Fruit fly (Drosophila melanogaster): ENCODE results near the gene CG13284.

CG13284 gene

DNA sequence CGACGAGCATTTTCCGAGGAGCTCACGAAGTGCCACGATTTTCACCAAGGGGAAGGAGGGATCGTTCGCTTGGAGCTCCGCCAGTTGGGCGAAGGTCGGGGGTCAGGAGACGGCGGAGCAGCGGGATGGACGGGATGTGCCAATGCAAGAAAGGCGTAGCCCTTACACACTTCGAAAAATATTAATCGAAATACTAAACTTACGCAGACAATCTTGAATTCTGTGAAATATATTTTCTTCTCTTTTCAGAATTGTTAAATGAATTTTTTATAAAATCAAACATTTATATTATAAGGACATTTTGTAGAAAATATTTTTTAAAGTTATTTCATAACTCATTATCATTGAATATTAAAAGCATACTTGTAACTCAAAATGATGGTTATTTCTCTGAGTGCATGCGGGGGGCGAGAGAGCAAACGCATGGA, 20.4 kb upstream of the CG13284 start:
- TF ChIP-seq CTCF (optimal IDR thresholded peaks at IDR 0.05) = no peak
- TF ChIP-seq CG8478 (optimal IDR thresholded peaks at IDR 0.05) = no peak

dm6 chr2L:16862526-16862925, 14.0 kb upstream of the CG13284 start:
- TF ChIP-seq CTCF (optimal IDR thresholded peaks at IDR 0.05) (no peak), CG8478 (optimal IDR thresholded peaks at IDR 0.05) (no peak)

- TF ChIP-seq CTCF (optimal IDR thresholded peaks at IDR 0.05) = no peak
- no peak for TF ChIP-seq CG8478 (optimal IDR thresholded peaks at IDR 0.05)
Measured at dm6 chr2L:16861126-16861525, 12.6 kb upstream of the CG13284 start, which contains the start of gene CG6012. TSS of gene CG6012 (minus strand) at chr2L:16861489.

DNA sequence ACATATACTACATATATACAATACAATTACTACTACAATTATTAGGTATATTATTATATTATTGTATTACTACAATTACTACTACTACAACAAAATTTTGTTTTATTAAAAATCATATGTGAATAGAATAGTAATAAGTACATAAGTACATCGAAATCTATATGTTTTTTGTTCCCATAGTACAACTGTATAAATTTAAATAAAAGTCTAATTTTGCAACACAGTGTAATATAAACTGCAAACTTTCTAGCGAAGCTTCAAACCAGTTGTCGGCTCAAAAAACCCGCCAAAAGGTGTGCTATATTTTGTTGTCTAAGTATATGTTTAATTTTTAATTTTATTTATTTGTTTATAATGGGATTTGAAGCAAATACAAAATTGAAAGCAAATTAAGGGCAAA, 11.1 kb upstream of the CG13284 start:
- TF ChIP-seq CTCF (optimal IDR thresholded peaks at IDR 0.05) (no peak), CG8478 (optimal IDR thresholded peaks at IDR 0.05) (no peak)

- TF ChIP-seq CG8478 (optimal IDR thresholded peaks at IDR 0.05) (no peak), CTCF (optimal IDR thresholded peaks at IDR 0.05) (no peak)
Measured at dm6 chr2L:16859103-16859502, 10.6 kb upstream of the CG13284 start.

DNA sequence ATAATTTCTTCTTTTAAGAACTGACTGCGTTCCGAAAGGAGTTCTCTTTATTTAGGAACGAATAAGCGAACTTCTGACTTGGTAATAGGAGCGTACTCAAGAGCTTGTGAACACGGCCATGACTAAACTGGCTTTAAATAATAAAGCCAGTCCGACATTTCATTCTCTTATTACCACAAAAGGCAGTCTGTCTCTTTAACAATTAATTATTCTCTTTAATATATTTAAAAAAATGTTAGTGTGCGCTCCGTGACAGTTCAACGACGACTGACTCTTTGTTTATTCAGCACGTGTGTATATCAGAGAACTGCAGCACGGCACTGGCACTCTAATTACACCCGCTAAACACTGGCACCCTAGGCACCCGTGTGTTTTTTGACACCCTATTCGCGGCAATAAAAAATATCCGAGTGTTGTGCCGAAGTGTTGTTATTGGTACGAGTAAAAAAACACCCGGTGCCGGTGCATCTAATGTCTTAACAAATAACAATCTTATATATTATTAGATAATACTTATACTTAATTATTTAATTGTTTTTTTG, 10.0 kb upstream of the CG13284 start, which contains the start of gene CG31809:
CG31809 (minus strand) TSS at position 249 of the 542 bp plus-strand sequence.
- TF ChIP-seq CG8478 (optimal IDR thresholded peaks at IDR 0.05) = no peak
- no peak for TF ChIP-seq CTCF (optimal IDR thresholded peaks at IDR 0.05)

DNA sequence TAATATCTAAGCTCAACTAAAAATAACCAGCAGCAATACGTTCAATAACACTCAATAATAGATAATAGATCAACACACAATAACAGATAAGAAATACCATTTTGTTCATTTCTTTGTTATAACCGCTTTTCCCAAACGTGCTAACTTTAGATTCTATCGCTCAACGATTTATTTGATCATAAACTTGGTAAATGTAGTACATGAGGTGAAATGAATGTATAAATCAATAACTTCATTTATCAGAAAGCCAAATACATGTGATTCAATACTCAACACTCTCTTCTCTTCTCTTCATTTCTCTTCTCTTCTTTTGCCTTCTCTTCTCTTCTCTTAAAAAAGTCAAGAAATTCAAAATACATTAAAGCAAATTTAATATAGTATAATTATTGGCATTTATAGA, 9.1 kb upstream of the CG13284 start:
- TF ChIP-seq CG8478 (optimal IDR thresholded peaks at IDR 0.05) = no peak
- TF ChIP-seq CTCF (optimal IDR thresholded peaks at IDR 0.05) = no peak

DNA sequence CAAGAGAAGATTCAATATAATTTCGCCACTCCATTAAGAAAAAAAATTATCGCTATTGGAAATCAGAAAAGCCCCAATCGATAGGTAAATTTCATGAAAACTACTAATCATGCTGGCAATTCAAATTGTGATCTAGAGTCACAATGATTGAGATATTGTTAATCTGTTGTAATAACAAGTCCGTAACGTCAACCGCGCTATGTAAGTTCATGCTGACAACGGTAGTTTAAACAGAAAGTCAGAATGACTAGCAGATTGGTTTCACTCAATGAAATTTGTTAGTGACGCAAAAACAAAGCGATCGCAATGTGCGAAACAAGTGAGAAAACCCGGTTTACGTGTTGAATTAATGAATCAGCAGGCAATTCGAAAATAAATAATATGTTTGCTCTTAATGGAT, 8.6 kb upstream of the CG13284 start:
- TF ChIP-seq CG8478 (optimal IDR thresholded peaks at IDR 0.05) (no peak), CTCF (optimal IDR thresholded peaks at IDR 0.05) (no peak)

DNA sequence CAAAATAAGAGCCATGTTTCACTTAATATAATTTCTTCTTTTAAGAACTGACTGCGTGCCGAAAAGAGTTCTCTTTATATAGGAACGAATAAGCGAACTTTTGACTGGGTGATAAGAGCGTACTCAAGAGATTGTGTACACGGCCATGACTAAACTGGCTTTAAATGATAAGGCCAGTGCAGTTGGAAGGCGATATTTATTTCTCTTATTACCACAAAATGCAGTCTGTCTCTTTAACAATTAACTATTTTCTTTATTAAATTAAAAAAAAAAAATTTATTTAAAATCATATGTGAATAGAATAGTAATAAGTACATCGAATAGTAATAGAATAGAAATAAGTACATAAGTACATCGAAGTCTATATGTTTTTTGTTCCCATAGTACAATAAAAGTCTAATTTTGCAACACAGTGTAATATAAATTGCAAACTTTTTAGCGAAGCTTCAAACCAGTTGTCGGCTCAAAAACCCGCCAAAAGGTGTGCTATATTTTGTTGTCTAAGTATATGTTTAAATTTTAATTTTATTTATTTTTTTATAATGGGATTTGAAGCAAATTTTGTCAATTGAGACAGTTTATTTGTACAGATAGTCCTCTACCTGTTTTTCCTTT, 3.9 kb upstream of the CG13284 start, which contains the start of gene CG31810:
CG31810 (minus strand) TSS at position 51 of the 615 bp plus-strand sequence.
- TF ChIP-seq CTCF (optimal IDR thresholded peaks at IDR 0.05) = no peak
- TF ChIP-seq CG8478 (optimal IDR thresholded peaks at IDR 0.05) = no peak

DNA sequence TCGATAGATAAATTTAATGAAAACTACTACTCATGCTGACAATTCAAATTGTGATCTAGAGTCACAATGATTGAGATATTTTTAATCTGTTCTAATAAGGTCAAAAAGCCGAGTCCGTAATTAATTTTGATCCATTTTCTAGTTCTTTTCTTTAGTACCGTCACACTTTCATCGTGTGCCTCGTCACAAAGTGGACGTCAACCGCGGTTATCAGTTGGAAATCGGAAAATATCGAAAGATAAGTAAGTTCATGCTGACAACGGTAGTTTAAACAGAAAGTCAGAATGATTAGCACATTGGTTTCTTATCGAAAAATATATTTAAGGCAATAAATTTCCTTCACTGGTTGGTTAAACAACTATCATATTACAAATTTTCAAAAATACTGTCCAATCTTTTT, 1.9 kb upstream of the CG13284 start:
- TF ChIP-seq CTCF (optimal IDR thresholded peaks at IDR 0.05) (no peak), CG8478 (optimal IDR thresholded peaks at IDR 0.05) (no peak)

dm6 chr2L:16847948-16848347, 568 bp downstream of the CG13284 start:
- TF ChIP-seq CG8478 (optimal IDR thresholded peaks at IDR 0.05) (no peak), CTCF (optimal IDR thresholded peaks at IDR 0.05) (no peak)

dm6 chr2L:16846742-16847346, 1.7 kb downstream of the CG13284 start:
- TF ChIP-seq CG8478 (optimal IDR thresholded peaks at IDR 0.05) = no peak
- no peak for TF ChIP-seq CTCF (optimal IDR thresholded peaks at IDR 0.05)

- TF ChIP-seq CG8478 (optimal IDR thresholded peaks at IDR 0.05) = no peak
- no peak for TF ChIP-seq CTCF (optimal IDR thresholded peaks at IDR 0.05)
Measured at dm6 chr2L:16845179-16845578, 3.3 kb downstream of the CG13284 start.

dm6 chr2L:16843336-16843735, 5.2 kb downstream of the CG13284 start:
- TF ChIP-seq CG8478 (optimal IDR thresholded peaks at IDR 0.05) (no peak), CTCF (optimal IDR thresholded peaks at IDR 0.05) (no peak)

- TF ChIP-seq CTCF (optimal IDR thresholded peaks at IDR 0.05) = no peak
- TF ChIP-seq CG8478 (optimal IDR thresholded peaks at IDR 0.05) = no peak
Measured at dm6 chr2L:16842505-16842904, 6.0 kb downstream of the CG13284 start.

- TF ChIP-seq CG8478 (optimal IDR thresholded peaks at IDR 0.05) (no peak), CTCF (optimal IDR thresholded peaks at IDR 0.05) (no peak)
Measured at dm6 chr2L:16839665-16840064, 8.9 kb downstream of the CG13284 start.

Measured in S2 (cell line).